Worm (Caenorhabditis elegans) whole organism, L4/young adult: ENCODE results near the gene E04D5.5.
A peak's percentile ranks its signal among the peaks of the same experiment; 100 is the strongest.

Experiments
- W03F9.2 ChIP-seq: fragments of 150-350 bp; optimal IDR thresholded peaks from 2 replicates; lab custom pipeline; 2014; ENCODE audit warnings: missing biosample characterization, missing genetic modification characterization
- dao-5 ChIP-seq: sonication (generic microtip); optimal IDR thresholded peaks from 2 replicates; lab custom pipeline; 2016; ENCODE audit warnings: missing genotype, missing genetic modification characterization, moderate library complexity, missing compliant biosample characterization
- him-1 ChIP-seq: sonication (generic microtip); optimal IDR thresholded peaks from 2 replicates; lab custom pipeline; 2016; ENCODE audit warnings: missing genotype, missing genetic modification reagents, missing genetic modification characterization, missing compliant biosample characterization

The E04D5.5 gene

ce11 chrII:10410989-10411388 is at the start of gene E04D5.5:
E04D5.5 (plus strand) TSS chrII:10411289.
- TF ChIP-seq dao-5 (tag; lab: Kevin White, UChicago) (no peak), W03F9.2 (tag; lab: Kevin White, UChicago) (no peak), him-1 (tag; lab: Kevin White, UChicago) (no peak)

ce11 chrII:10367202-10367601 is 43.9 kb upstream of the E04D5.5 start, which contains the start of gene ceh-57:
ceh-57 (minus strand) TSS chrII:10367296.
- TF ChIP-seq W03F9.2 (tag; lab: Kevin White, UChicago) (no peak), him-1 (tag; lab: Kevin White, UChicago) (no peak), dao-5 (tag; lab: Kevin White, UChicago) (no peak)

ce11 chrII:10369547-10370028 is 41.5 kb upstream of the E04D5.5 start, which contains the start of gene ceh-58:
ceh-58 (minus strand) TSS chrII:10369597.
- TF ChIP-seq him-1 (tag; lab: Kevin White, UChicago) (no peak), dao-5 (tag; lab: Kevin White, UChicago) (no peak), W03F9.2 (tag; lab: Kevin White, UChicago) (no peak)

ce11 chrII:10370826-10371225 is 40.3 kb upstream of the E04D5.5 start:
- TF ChIP-seq him-1 (tag; lab: Kevin White, UChicago), result no peak
- TF ChIP-seq W03F9.2 (tag; lab: Kevin White, UChicago), result no peak
- no peak for TF ChIP-seq dao-5 (tag; lab: Kevin White, UChicago)

- TF ChIP-seq him-1 (tag; lab: Kevin White, UChicago) (no peak), W03F9.2 (tag; lab: Kevin White, UChicago) (no peak), dao-5 (tag; lab: Kevin White, UChicago) (no peak)
These were observed 38.1 kb upstream of the E04D5.5 start for ce11 chrII:10373016-10373415.

ce11 chrII:10373536-10374169 is 37.4 kb upstream of the E04D5.5 start:
- TF ChIP-seq W03F9.2 (tag; lab: Kevin White, UChicago) (no peak), dao-5 (tag; lab: Kevin White, UChicago) (no peak)

- TF ChIP-seq dao-5 (tag; lab: Kevin White, UChicago), result no peak
These were observed 36.3 kb upstream of the E04D5.5 start for ce11 chrII:10374776-10375175.

ce11 chrII:10377901-10378300 is 33.2 kb upstream of the E04D5.5 start:
- TF ChIP-seq W03F9.2 (tag; lab: Kevin White, UChicago), result no peak
- TF ChIP-seq him-1 (tag; lab: Kevin White, UChicago), result no peak
- TF ChIP-seq dao-5 (tag; lab: Kevin White, UChicago), result no peak

ce11 chrII:10379546-10379945 is 31.5 kb upstream of the E04D5.5 start:
- TF ChIP-seq W03F9.2 (tag; lab: Kevin White, UChicago), result no peak
- peak; percentile 29 for TF ChIP-seq him-1 (tag; lab: Kevin White, UChicago)

- TF ChIP-seq W03F9.2 (tag; lab: Kevin White, UChicago), result no peak
- TF ChIP-seq him-1 (tag; lab: Kevin White, UChicago), result no peak
- TF ChIP-seq dao-5 (tag; lab: Kevin White, UChicago), result no peak
These were observed 28.8 kb upstream of the E04D5.5 start for ce11 chrII:10382247-10382646.

- TF ChIP-seq W03F9.2 (tag; lab: Kevin White, UChicago) (no peak), dao-5 (tag; lab: Kevin White, UChicago) (no peak), him-1 (tag; lab: Kevin White, UChicago) (no peak)
These were observed 26.3 kb upstream of the E04D5.5 start, which contains the start of gene ztf-27 for ce11 chrII:10384680-10385383. ztf-27 (plus strand) TSS chrII:10385333.

- TF ChIP-seq W03F9.2 (tag; lab: Kevin White, UChicago), result peak; percentile 79
- peak; percentile 44 for TF ChIP-seq him-1 (tag; lab: Kevin White, UChicago)
- TF ChIP-seq dao-5 (tag; lab: Kevin White, UChicago), result no peak
These were observed 22.9 kb upstream of the E04D5.5 start for ce11 chrII:10388041-10388706.

- TF ChIP-seq dao-5 (tag; lab: Kevin White, UChicago) (no peak), him-1 (tag; lab: Kevin White, UChicago) (no peak), W03F9.2 (tag; lab: Kevin White, UChicago) (peak; percentile 5)
These were observed 22.1 kb upstream of the E04D5.5 start for ce11 chrII:10389038-10389437.
